Worm (Caenorhabditis elegans) whole organism, early embryonic: ENCODE results near the gene K05B2.2.

Experiments used
- F13C5.2 ChIP-seq: sonication (generic microtip); optimal IDR thresholded peaks from 2 replicates; lab custom pipeline; 2017; ENCODE audit warnings: mild to moderate bottlenecking, missing genetic modification characterization, inconsistent platforms, missing compliant biosample characterization
- aly-1 ChIP-seq: sonication (generic microtip); optimal IDR thresholded peaks from 2 replicates; lab custom pipeline; 2016; ENCODE audit warnings: missing genetic modification characterization, missing compliant biosample characterization
- ama-1 ChIP-seq: fragments of 150-350 bp; optimal IDR thresholded peaks from 2 replicates; lab custom pipeline; 2014
- ceh-13 ChIP-seq: fragments of 200-800 bp; sonication (Bioruptor generic); optimal IDR thresholded peaks from 2 replicates; lab custom pipeline; 2018; ENCODE audit warnings: mild to moderate bottlenecking, missing genetic modification characterization, missing compliant biosample characterization
- ceh-36 ChIP-seq: sonication (generic microtip); optimal IDR thresholded peaks from 2 replicates; lab custom pipeline; 2016; ENCODE audit warnings: missing genetic modification characterization, inconsistent platforms, missing compliant biosample characterization
- ets-7 ChIP-seq: sonication (generic microtip); optimal IDR thresholded peaks from 2 replicates; lab custom pipeline; 2016; ENCODE audit warnings: missing genotype, missing genetic modification characterization, missing compliant biosample characterization
- flt-1 ChIP-seq: fragments of 200-800 bp; sonication (Bioruptor generic); IDR thresholded peaks from 2 replicates; pipeline ENCODE4 v1.3.6; 2022; ENCODE audit warnings: missing genetic modification characterization, missing compliant biosample characterization
- hmbx-1 ChIP-seq: sonication (generic microtip); optimal IDR thresholded peaks from 2 replicates; lab custom pipeline; 2016; ENCODE audit warnings: mild to moderate bottlenecking, missing genetic modification characterization, missing compliant biosample characterization
- hmg-4 ChIP-seq: fragments of 200-800 bp; sonication (Bioruptor generic); optimal IDR thresholded peaks from 2 replicates; lab custom pipeline; 2018; ENCODE audit warnings: mild to moderate bottlenecking, missing genetic modification characterization, missing compliant biosample characterization
- scrt-1 ChIP-seq: fragments of 200-800 bp; sonication (Bioruptor generic); IDR thresholded peaks from 2 replicates; pipeline ENCODE4 v1.3.6; 2022; ENCODE audit warnings: missing genetic modification characterization, missing compliant biosample characterization
- tbx-11 ChIP-seq: fragments of 200-800 bp; sonication (Bioruptor generic); IDR thresholded peaks from 2 replicates; pipeline ENCODE4 v1.3.6; 2022; ENCODE audit warnings: missing genetic modification characterization, missing compliant biosample characterization
- tbx-37 ChIP-seq: fragments of 200-800 bp; sonication (Bioruptor generic); conservative IDR thresholded peaks from 2 replicates; pipeline ENCODE4 v1.3.6; 2022; ENCODE audit warnings: missing genetic modification reagents, missing genetic modification characterization, missing compliant biosample characterization
- tra-4 ChIP-seq: sonication (generic microtip); optimal IDR thresholded peaks from 2 replicates; lab custom pipeline; 2017; ENCODE audit warnings: missing genetic modification characterization, missing compliant biosample characterization

ce11 chrX:4960910-4961680 is 55.2 kb downstream of the K05B2.2 start:
- TF ChIP-seq ceh-13 (GFP tag; lab: Kevin White, UChicago), result no peak
- no peak for TF ChIP-seq ama-1
- TF ChIP-seq flt-1 (GFP tag; lab: Robert Waterston, UW), result peak; percentile 58; the same call in 1 of the 2 replicates
- TF ChIP-seq hmbx-1 (tag; lab: Kevin White, UChicago), result no peak
- no peak for TF ChIP-seq F13C5.2 (tag; lab: Kevin White, UChicago)
- no peak for TF ChIP-seq aly-1 (tag; lab: Kevin White, UChicago)
- TF ChIP-seq ceh-36 (tag; lab: Kevin White, UChicago), result no peak
- TF ChIP-seq tbx-37 (GFP tag; lab: Robert Waterston, UW), result no peak; the same call in 1 of the 2 replicates
- TF ChIP-seq hmg-4 (GFP tag; lab: Kevin White, UChicago), result peak; percentile 4
- TF ChIP-seq tra-4 (tag; lab: Kevin White, UChicago), result no peak
- peak; percentile 75; the same call in 1 of the 2 replicates for TF ChIP-seq tbx-11 (GFP tag; lab: Robert Waterston, UW)
- TF ChIP-seq ets-7 (tag; lab: Kevin White, UChicago), result no peak
- TF ChIP-seq scrt-1 (GFP tag; lab: Robert Waterston, UW), result peak; percentile 74
